Worm (Caenorhabditis elegans) whole organism, young adult: Measurements from ENCODE around the gene K04A8.20.

Experiments used
- F52B5.7 ChIP-seq: sonication (generic microtip); optimal IDR thresholded peaks from 2 replicates; lab custom pipeline; 2016; ENCODE audit warnings: mild to moderate bottlenecking, missing genetic modification characterization, missing compliant biosample characterization
- K12H6.12 ChIP-seq: fragments of 200-800 bp; sonication (Bioruptor generic); optimal IDR thresholded peaks from 2 replicates; lab custom pipeline; 2018; ENCODE audit warnings: mild to moderate bottlenecking, missing genetic modification characterization, missing compliant biosample characterization
- egrh-3 ChIP-seq: fragments of 200-800 bp; sonication (Bioruptor generic); IDR thresholded peaks from 2 replicates; pipeline ENCODE4 v1.3.6; 2022; ENCODE audit warnings: missing genetic modification reagents, missing genetic modification characterization, missing compliant biosample characterization
- lsl-1 ChIP-seq: fragments of 200-800 bp; sonication (Bioruptor generic); optimal IDR thresholded peaks from 2 replicates; lab custom pipeline; 2018; ENCODE audit warnings: mild to moderate bottlenecking, missing genetic modification characterization, moderate library complexity, missing compliant biosample characterization
- nhr-80 ChIP-seq: sonication (generic microtip); optimal IDR thresholded peaks from 2 replicates; lab custom pipeline; 2016; ENCODE audit warnings: missing genetic modification characterization, missing compliant biosample characterization
- ztf-25 ChIP-seq: fragments of 200-800 bp; sonication (Bioruptor generic); IDR thresholded peaks from 2 replicates; pipeline ENCODE4 v1.3.6; 2022; ENCODE audit warnings: missing genetic modification reagents, missing genetic modification characterization, missing compliant biosample characterization
- ztf-3 ChIP-seq: fragments of 200-800 bp; sonication (Bioruptor generic); optimal IDR thresholded peaks from 2 replicates; lab custom pipeline; 2018; ENCODE audit warnings: mild to moderate bottlenecking, missing genetic modification characterization, missing compliant biosample characterization

ce11 chrV:6554308-6554707 is 5.1 kb downstream of the K04A8.20 start, which contains the start of gene K04A8.19:
- no peak for TF ChIP-seq ztf-3
- TF ChIP-seq nhr-80 (tag; lab: Kevin White, UChicago), result no peak
- no peak for TF ChIP-seq F52B5.7 (tag; lab: Kevin White, UChicago)
- TF ChIP-seq K12H6.12, result no peak
- no peak for TF ChIP-seq ztf-25 (GFP tag; lab: Robert Waterston, UW)
- TF ChIP-seq egrh-3, result no peak
- no peak for TF ChIP-seq lsl-1 (GFP tag; lab: Kevin White, UChicago)
